Worm (Caenorhabditis elegans): ENCODE data around the gene mix-1.

- TF ChIP-seq cog-1 (tag; optimal IDR thresholded peaks at IDR 0.05) (no peak), med-1 (GFP tag; optimal IDR thresholded peaks at IDR 0.05; ENCODE audit: insufficient read depth) (no peak), flt-1 (GFP tag; IDR thresholded peaks at IDR 0.05) (no peak), tab-1 (GFP tag; IDR thresholded peaks at IDR 0.05) (no peak), ref-1 (GFP tag; conservative IDR thresholded peaks at IDR 0.05) (no peak), ztf-29 (GFP tag; IDR thresholded peaks at IDR 0.05) (no peak), ztf-23 (GFP tag; IDR thresholded peaks at IDR 0.05) (no peak), T22C8.4 (GFP tag; IDR thresholded peaks at IDR 0.05) (no peak)
Observed at ce11 chrII:10783201-10783962, 40.7 kb upstream of the mix-1 start, which contains the start of gene ect-2.

Data from whole organism, midembryonic.